Fruit fly (Drosophila melanogaster) whole organism: Measurements from ENCODE around the gene CG17801.

Experiments
- CG8478 ChIP-seq: fragments of >200 bp; optimal IDR thresholded peaks from 2 replicates; lab custom pipeline; 2018; ENCODE audit warnings: inconsistent platforms
- Dll ChIP-seq: fragments of >200 bp; optimal IDR thresholded peaks from 2 replicates; lab custom pipeline; 2017
- EcR ChIP-seq, 2 experiments: fragments of >200 bp; optimal IDR thresholded peaks; 2 replicates each; lab custom pipeline; 2017; ENCODE audit warnings: missing biosample characterization in 2 of 2, missing genetic modification characterization in 2 of 2, missing genetic modification reagents in 2 of 2
- pan ChIP-seq: fragments of >200 bp; optimal IDR thresholded peaks from 2 replicates; lab custom pipeline; 2017
- psq ChIP-seq: fragments of >200 bp; optimal IDR thresholded peaks from 2 replicates; lab custom pipeline; 2017
- usp ChIP-seq: fragments of >200 bp; optimal IDR thresholded peaks from 2 replicates; lab custom pipeline; 2017; ENCODE audit warnings: missing biosample characterization, missing genetic modification characterization, mixed read lengths

DNA sequence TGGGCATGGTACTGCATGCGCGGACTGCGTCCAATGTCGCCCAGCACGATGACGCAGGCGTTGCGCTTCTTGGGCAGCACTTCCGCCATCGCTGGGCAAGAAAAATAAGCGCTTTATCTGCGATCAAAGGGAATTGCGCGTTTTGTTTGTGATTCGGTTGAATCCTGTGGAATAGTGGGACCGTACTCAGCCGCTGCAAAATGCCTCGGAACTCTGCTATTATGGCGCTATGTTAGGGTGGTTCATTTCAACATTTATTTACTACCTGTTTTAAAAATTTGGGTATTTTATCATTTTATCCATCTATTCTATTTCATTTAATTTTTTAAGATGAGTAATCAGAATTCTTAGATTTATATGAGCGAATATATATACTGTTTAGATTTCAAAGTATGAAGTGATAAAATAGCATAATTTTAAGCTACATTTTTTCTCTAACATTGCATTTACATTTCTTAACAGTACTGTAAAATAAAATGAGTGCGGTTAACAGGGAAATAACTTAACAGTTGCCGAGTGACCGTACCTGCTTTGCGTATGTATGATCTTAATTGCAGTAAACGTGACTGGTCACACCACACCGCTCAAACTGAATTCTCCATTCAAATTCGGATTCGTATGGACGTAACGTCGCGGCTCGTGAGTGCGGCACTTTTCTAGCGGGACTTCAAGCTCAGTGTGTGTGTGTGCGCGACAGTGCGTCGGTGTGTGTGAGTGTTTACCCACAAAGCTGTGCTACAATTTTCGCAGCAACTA lies 4.2 kb upstream of the CG17801 start, which contains the start of the genes Alg1 and tinc:
- no peak for TF ChIP-seq usp
- TF ChIP-seq EcR (GFP tag; optimal IDR thresholded peaks at IDR 0.05; lab: Kevin White, UChicago) = no peak
- no peak for TF ChIP-seq pan (lab: Kevin White, UChicago)
- no peak for TF ChIP-seq psq
- no peak for TF ChIP-seq CG8478 (lab: Kevin White, UChicago)
- no peak for TF ChIP-seq Dll (lab: Kevin White, UChicago)
